Fruit fly (Drosophila melanogaster) S2 (cell line): ENCODE measurements around the gene Lcp65Ac.

Source experiments
- CG8478 ChIP-seq: fragments of >200 bp; optimal IDR thresholded peaks from 2 replicates; lab custom pipeline; 2018
- CTCF ChIP-seq, 2 experiments: fragments of >200 bp; optimal IDR thresholded peaks; 2 replicates each; lab custom pipeline; 2018

Lcp65Ac gene

dm6 chr3L:6152531-6152930 lies 7.9 kb downstream of the Lcp65Ac start, which contains the start of gene Acp65Aa:
Acp65Aa (minus strand) TSS chr3L:6152745.
- TF ChIP-seq CG8478 = no peak
- TF ChIP-seq CTCF (optimal IDR thresholded peaks at IDR 0.05; lab: Kevin White, UChicago) = no peak

- TF ChIP-seq CTCF (optimal IDR thresholded peaks at IDR 0.05; lab: Kevin White, UChicago) (no peak), CG8478 (no peak)
These were observed 10.4 kb downstream of the Lcp65Ac start for dm6 chr3L:6154951-6155394.

DNA sequence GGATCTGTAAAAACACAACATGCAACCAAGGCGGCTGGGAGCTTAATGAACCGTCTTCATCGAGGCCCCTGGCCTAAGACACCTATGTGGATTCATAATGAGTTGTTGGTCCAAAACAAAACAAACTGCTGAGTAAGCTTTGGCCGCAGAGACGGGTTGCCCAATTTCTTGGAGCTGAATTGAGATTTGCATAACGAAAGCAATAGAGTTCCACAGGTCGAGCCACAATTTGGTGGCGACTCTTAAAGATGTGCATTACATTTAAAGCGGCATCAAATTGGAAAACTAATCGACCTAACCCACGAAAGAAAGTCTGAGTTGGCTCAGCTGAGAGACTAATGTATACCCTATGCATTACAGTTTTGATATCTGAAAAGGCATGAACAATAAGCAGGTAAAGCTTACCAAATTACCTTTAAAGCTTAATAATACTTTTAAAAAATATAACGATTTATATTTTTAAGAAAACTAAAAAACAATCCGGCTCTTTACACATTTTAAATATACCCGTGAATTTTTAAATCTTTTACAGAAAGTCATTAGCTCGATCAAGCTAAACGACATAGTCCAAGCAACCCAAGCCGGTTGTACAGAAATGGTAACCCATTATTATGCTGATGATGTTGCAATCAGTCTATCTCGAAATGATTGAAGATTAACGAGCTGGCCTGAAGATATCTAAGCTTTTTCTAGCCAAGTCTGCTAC lies 12.9 kb downstream of the Lcp65Ac start, which contains the start of gene CG13297:
CG13297 (minus strand) TSS at position 51 of the 706 bp plus-strand sequence.
- TF ChIP-seq CTCF (optimal IDR thresholded peaks at IDR 0.05; lab: Kevin White, UChicago) = no peak
- TF ChIP-seq CG8478 = no peak

dm6 chr3L:6158530-6158929 lies 13.9 kb downstream of the Lcp65Ac start, which contains the start of gene Cpr65Ay:
Cpr65Ay (minus strand) TSS chr3L:6158630.
- TF ChIP-seq CG8478 (no peak), CTCF (optimal IDR thresholded peaks at IDR 0.05; lab: Kevin White, UChicago) (no peak)

DNA sequence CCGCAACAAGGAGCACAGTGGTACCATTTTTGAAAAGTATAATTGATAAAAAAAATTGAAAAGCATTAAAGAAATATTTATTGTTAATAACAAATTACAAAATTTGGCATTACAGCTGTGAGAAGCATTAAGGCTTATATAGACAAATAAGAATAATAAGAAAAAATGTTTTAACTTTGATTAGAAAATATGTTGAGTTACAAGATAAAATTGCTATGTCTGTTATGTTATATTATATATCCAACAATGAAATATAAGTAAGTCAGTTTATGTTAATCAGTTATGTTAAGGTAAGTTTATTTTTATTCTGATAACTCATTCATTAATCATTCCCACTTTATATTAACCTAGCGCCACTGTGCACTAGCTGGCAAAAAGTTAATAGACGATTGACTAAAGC lies 15.2 kb downstream of the Lcp65Ac start:
- no peak for TF ChIP-seq CTCF (optimal IDR thresholded peaks at IDR 0.05; lab: Kevin White, UChicago)

DNA sequence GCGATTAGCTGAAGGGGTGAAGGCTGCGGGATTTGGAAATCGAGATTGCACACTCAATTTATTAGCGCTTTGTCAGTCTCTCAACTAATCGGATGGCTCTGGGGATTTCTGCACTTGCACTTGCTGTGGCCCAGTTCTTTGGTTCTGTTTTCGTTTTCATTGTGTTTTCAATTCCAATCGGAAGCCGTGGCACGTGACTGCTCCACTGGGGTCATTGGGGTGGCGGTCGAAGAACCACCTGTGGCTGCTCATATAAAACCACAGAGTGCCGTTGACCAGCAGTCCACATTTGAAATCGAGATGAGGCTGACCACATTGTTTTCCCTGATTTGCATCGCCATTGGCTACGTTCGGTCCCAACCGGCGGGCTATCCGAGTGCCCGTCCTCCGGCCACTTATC lies 15.9 kb downstream of the Lcp65Ac start, which contains the start of gene Cpr65Az:
Cpr65Az (plus strand) TSS at position 301 of the 400 bp plus-strand sequence.
- TF ChIP-seq CTCF (optimal IDR thresholded peaks at IDR 0.05; lab: Kevin White, UChicago) = no peak
- TF ChIP-seq CG8478 = no peak

DNA sequence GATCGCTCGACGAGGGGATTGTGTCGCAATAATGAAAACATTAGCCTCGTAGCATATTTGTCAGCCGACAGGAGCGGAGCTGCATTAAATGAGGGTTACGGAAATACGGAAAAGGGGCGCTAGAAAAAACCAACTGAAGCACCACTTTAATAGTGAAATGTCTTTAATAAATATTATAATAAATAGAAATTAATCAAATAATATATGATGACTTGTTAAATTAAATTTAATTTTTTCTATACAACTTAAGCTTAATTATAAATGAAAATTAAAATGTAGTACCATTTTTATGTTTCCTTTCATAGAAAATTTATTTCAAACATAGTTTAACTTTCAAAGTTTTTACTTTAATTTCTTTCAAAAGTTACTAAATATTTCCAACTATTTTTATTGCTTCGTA lies 17.4 kb downstream of the Lcp65Ac start:
- TF ChIP-seq CTCF (optimal IDR thresholded peaks at IDR 0.05; lab: Kevin White, UChicago) (no peak), CG8478 (no peak)

dm6 chr3L:6162483-6163128 lies 18.0 kb downstream of the Lcp65Ac start, which contains the start of gene Prdm13:
Prdm13 (plus strand) TSS chr3L:6163127.
- TF ChIP-seq CG8478 = no peak
- no peak for TF ChIP-seq CTCF (optimal IDR thresholded peaks at IDR 0.05; lab: Kevin White, UChicago)

DNA sequence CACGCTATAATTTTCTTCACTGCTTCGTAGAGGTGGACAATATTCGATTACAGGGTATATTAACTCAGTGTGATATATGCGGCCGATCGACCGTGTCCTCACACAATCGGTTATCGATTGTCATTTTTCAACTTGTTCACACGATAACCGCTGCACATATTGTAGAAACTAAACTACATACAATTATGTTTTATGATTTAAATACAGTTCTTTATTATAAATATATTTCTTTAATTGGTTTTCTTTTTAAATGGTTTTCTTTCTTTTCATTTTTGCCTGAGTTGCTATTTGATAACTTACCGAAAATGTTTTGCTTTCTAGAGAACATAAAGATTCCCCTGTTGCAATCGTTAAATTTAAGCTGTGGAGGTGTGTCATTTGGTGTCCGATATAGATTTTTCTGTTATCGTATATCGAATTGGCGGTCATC lies 29.2 kb downstream of the Lcp65Ac start, which contains the start of the genes fmt and CG7376:
fmt (minus strand) TSS at position 55 of the 430 bp plus-strand sequence.
CG7376 (plus strand) TSS at position 423 of the 430 bp plus-strand sequence.
- TF ChIP-seq CTCF (optimal IDR thresholded peaks at IDR 0.05; lab: Kevin White, UChicago) (no peak), CG8478 (no peak)

DNA sequence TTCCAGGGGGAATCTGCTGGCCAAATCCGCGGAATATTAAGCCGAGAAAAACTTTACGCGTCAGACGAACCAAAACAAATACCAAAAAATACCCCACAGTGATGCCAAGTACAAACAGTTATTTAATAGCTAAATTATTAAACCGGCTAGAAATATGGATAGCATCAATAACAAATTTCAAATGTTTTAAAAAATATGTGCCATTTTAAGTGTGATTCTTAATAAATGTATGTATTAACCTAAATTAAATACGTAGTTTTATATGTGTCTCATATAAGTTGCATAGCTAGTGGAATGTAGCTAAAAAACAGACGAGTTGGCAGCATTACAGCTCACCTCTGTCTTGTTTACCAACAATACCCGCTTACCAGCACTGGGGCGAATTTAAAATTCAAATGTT lies 37.2 kb downstream of the Lcp65Ac start, which contains the start of gene CG10274:
CG10274 (minus strand) TSS at position 54 of the 400 bp plus-strand sequence.
- no peak for TF ChIP-seq CTCF (optimal IDR thresholded peaks at IDR 0.05; lab: Kevin White, UChicago)
- no peak for TF ChIP-seq CG8478

- TF ChIP-seq CG8478 (no peak), CTCF (optimal IDR thresholded peaks at IDR 0.05; lab: Kevin White, UChicago) (peak; percentile 30 to 53)
These were observed 40.3 kb downstream of the Lcp65Ac start, which contains the start of the genes D19B and CG43293 for dm6 chr3L:6184884-6185438. D19B (minus strand) TSS chr3L:6184920. CG43293 (plus strand) TSS chr3L:6185189.

- TF ChIP-seq CG8478 (no peak), CTCF (optimal IDR thresholded peaks at IDR 0.05; lab: Kevin White, UChicago) (no peak)
These were observed 44.6 kb downstream of the Lcp65Ac start, which contains the start of the genes D19A and CG7386 for dm6 chr3L:6188995-6189927. D19A (minus strand) TSS chr3L:6189123. CG7386 (plus strand) TSS chr3L:6189745.

- no peak for TF ChIP-seq CG8478
- peak in 1 of 2 experiments; percentile 4 for TF ChIP-seq CTCF (optimal IDR thresholded peaks at IDR 0.05; lab: Kevin White, UChicago)
These were observed 48.4 kb downstream of the Lcp65Ac start, which contains the start of the genes Sf3b6 and Tnpo for dm6 chr3L:6192822-6193555. Sf3b6 (minus strand) TSS chr3L:6193179. Tnpo (plus strand) TSS chr3L:6193480.
